Worm (Caenorhabditis elegans): ENCODE results near the gene rpac-19.

The rpac-19 gene

DNA sequence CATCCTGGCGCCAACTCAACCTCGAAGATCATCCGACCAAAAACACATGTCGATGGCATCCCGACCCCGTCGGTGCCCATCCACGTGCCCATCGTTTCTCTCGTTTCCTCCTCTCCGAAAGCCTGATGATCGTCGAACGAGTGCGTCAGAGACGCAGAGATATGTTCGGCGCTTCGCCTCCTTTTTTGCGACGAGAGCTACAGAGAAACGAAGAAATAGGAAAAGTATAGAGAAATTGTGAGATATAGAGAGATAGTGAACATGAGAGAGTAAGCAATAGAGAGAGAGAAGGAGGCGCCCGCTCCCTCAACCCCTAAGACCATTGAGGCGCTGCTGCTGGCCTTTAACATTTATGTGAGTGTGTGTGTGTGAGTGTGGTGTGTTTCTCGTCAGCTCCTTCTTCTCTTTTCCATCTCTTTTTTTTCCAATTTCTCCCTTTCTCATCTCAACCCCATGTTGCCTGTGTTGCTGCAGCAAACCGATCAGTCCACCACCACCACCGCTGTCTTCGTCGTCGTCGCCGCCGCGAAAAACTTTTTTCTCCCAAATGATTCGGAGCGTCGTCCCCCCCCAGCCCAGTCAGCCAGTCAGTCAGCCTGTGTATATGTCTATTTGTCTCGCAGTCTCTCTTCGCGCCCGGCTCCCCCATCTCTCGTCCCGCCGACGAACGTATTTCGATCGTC, 10.5 kb downstream of the rpac-19 start, which contains the start of gene hlh-11 (continued):
- no peak for TF ChIP-seq saeg-2 (GFP tag; IDR thresholded peaks at IDR 0.05)
- TF ChIP-seq F10B5.3 (tag; optimal IDR thresholded peaks at IDR 0.05), result no peak
- TF ChIP-seq dmd-9 (GFP tag; IDR thresholded peaks at IDR 0.05), result no peak
- TF ChIP-seq nhr-28 (tag; optimal IDR thresholded peaks at IDR 0.05), result peak; percentile 83
- TF ChIP-seq mxl-3 (GFP tag; optimal IDR thresholded peaks at IDR 0.05), result peak; percentile 97
- peak; percentile 62; the same call in 1 of the 2 replicates for TF ChIP-seq egl-43 (GFP tag; IDR thresholded peaks at IDR 0.05)
- TF ChIP-seq tra-1 (GFP tag; IDR thresholded peaks at IDR 0.05), result peak; percentile 61; the same call in 1 of the 2 replicates
- TF ChIP-seq hlh-11 (tag; optimal IDR thresholded peaks at IDR 0.05), result no peak
- TF ChIP-seq snpc-4 (tag; optimal IDR thresholded peaks at IDR 0.05), result no peak
- TF ChIP-seq zfp-3 (GFP tag; conservative IDR thresholded peaks at IDR 0.05), result peak; percentile 61
- TF ChIP-seq ceh-44 (GFP tag; IDR thresholded peaks at IDR 0.05), result no peak
- TF ChIP-seq egl-27 (tag; optimal IDR thresholded peaks at IDR 0.05), result no peak
- TF ChIP-seq unc-39 (tag; optimal IDR thresholded peaks at IDR 0.05), result no peak
- TF ChIP-seq T20F7.1 (GFP tag; optimal IDR thresholded peaks at IDR 0.05), result peak; percentile 70
- TF ChIP-seq ztf-7 (tag; optimal IDR thresholded peaks at IDR 0.05), result no peak
- TF ChIP-seq daf-12 (tag; optimal IDR thresholded peaks at IDR 0.05), result no peak
- TF ChIP-seq lin-13 (GFP tag; optimal IDR thresholded peaks at IDR 0.05), result peak; percentile 38
- TF ChIP-seq mes-2 (tag; optimal IDR thresholded peaks at IDR 0.05; ENCODE audit: poor library complexity, severe bottlenecking), result peak; percentile 53
- no peak for TF ChIP-seq ceh-32 (tag; optimal IDR thresholded peaks at IDR 0.05; ENCODE audit: poor library complexity)
- no peak for TF ChIP-seq lin-39 (tag; optimal IDR thresholded peaks at IDR 0.05)
- TF ChIP-seq spr-3 (GFP tag; optimal IDR thresholded peaks at IDR 0.05), result peak; percentile 22
- no peak for TF ChIP-seq F49E8.2 (tag; optimal IDR thresholded peaks at IDR 0.05; ENCODE audit: borderline replicate concordance)
- TF ChIP-seq mep-1 (tag; optimal IDR thresholded peaks at IDR 0.05), result peak; percentile 97
- peak; percentile 46 for TF ChIP-seq ceh-28 (tag; optimal IDR thresholded peaks at IDR 0.05)
- TF ChIP-seq mxl-2 (GFP tag; conservative IDR thresholded peaks at IDR 0.05), result peak; percentile 68
- peak; percentile 70 for TF ChIP-seq nhr-102 (tag; optimal IDR thresholded peaks at IDR 0.05)
- TF ChIP-seq duxl-1 (tag; optimal IDR thresholded peaks at IDR 0.05; ENCODE audit: poor library complexity), result peak; percentile 25
- peak; percentile 85 for TF ChIP-seq nhr-6 (tag; optimal IDR thresholded peaks at IDR 0.05)
- no peak for TF ChIP-seq Y48G9A.11 (GFP tag; IDR thresholded peaks at IDR 0.05)
- TF ChIP-seq dpl-1 (GFP tag; optimal IDR thresholded peaks at IDR 0.05), result peak; percentile 64
- TF ChIP-seq Y105C5A.15 (GFP tag; IDR thresholded peaks at IDR 0.05), result no peak
- no peak for TF ChIP-seq zip-2 (tag; optimal IDR thresholded peaks at IDR 0.05)
- TF ChIP-seq dve-1 (tag; optimal IDR thresholded peaks at IDR 0.05; ENCODE audit: insufficient read depth), result peak; percentile 95
- TF ChIP-seq fos-1 (tag; optimal IDR thresholded peaks at IDR 0.05), result no peak
- peak; percentile 89 for TF ChIP-seq hmg-1.1 (GFP tag; IDR thresholded peaks at IDR 0.05)
- TF ChIP-seq php-3 (GFP tag; IDR thresholded peaks at IDR 0.05), result 0 out of 2 replicates have a peak, but pooled peaks have one; percentile 30
- no peak for TF ChIP-seq dmd-8 (GFP tag; IDR thresholded peaks at IDR 0.05)
- TF ChIP-seq lim-7 (GFP tag; IDR thresholded peaks at IDR 0.05), result no peak; the same call in 1 of the 2 replicates
- no peak for TF ChIP-seq sdz-12 (GFP tag; optimal IDR thresholded peaks at IDR 0.05)
- 0 out of 2 replicates have a peak, but pooled peaks have one; percentile 8 for TF ChIP-seq ZK337.2 (GFP tag; IDR thresholded peaks at IDR 0.05)
- peak; percentile 91 for TF ChIP-seq nhr-10 (tag; optimal IDR thresholded peaks at IDR 0.05)
- no peak for TF ChIP-seq daf-8 (GFP tag; IDR thresholded peaks at IDR 0.05)
- no peak for TF ChIP-seq unc-130 (GFP tag; optimal IDR thresholded peaks at IDR 0.05)
- peak; percentile 7; the same call in 1 of the 2 replicates for TF ChIP-seq nhr-41 (GFP tag; IDR thresholded peaks at IDR 0.05)
- TF ChIP-seq rbr-2 (tag; optimal IDR thresholded peaks at IDR 0.05), result peak; percentile 96
- peak; percentile 66 for TF ChIP-seq lin-1 (GFP tag; IDR thresholded peaks at IDR 0.05)
- TF ChIP-seq mdt-29 (GFP tag; IDR thresholded peaks at IDR 0.05), result peak; percentile 45; the same call in 1 of the 2 replicates
- peak; percentile 77 for TF ChIP-seq lin-38 (GFP tag; IDR thresholded peaks at IDR 0.05)
- no peak for TF ChIP-seq ama-1 (optimal IDR thresholded peaks at IDR 0.05)
- TF ChIP-seq cey-2 (tag; optimal IDR thresholded peaks at IDR 0.05; ENCODE audit: borderline replicate concordance, insufficient read depth), result peak; percentile 64

All from whole organism, L4 larva.